Worm (Caenorhabditis elegans) whole organism, L2 larva: ENCODE data around the gene flp-1.

Experiments used
- ceh-16 ChIP-seq: fragments of 150-350 bp; optimal IDR thresholded peaks from 2 replicates; lab custom pipeline; 2014; ENCODE audit warnings: missing biosample characterization, missing genetic modification characterization
- zag-1 ChIP-seq: fragments of 150-350 bp; optimal IDR thresholded peaks from 2 replicates; lab custom pipeline; 2014; ENCODE audit warnings: missing biosample characterization, missing genetic modification characterization
- ztf-11 ChIP-seq: sonication (generic microtip); optimal IDR thresholded peaks from 2 replicates; lab custom pipeline; 2017; ENCODE audit warnings: missing biosample characterization, missing genetic modification characterization

ce11 chrIV:9118348-9118747 lies 26.2 kb upstream of the flp-1 start:
- TF ChIP-seq ceh-16 (tag; lab: Kevin White, UChicago) (no peak), ztf-11 (tag; lab: Kevin White, UChicago) (no peak), zag-1 (tag; lab: Kevin White, UChicago) (no peak)
